Worm (Caenorhabditis elegans): Measurements from ENCODE around the gene ptp-8.

ptp-8 gene

DNA sequence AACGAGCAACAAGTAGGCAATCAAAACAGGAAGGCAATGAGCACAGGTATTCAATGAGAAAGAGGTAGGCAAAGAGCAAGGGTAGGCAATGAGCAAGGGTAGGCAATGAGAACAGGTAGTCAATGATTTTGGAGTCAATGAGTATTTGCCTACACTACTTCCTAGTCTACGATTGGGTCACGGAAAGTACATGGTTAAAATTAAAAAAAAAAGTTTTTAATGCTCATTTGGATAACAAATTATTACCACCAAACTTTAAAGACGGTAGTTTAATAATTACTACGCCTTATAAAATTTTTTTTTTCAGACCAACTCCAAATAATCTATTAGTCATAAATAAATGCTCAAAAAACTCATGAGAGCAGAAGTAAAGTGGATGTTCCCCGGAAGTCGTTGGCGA, at the start of gene ptp-8:
Gene ptp-8, plus strand, starts transcription at position 301 of the 400 bp plus-strand sequence.
- TF ChIP-seq lin-13 (GFP tag; optimal IDR thresholded peaks at IDR 0.05): no peak
- no peak for TF ChIP-seq blmp-1 (tag; optimal IDR thresholded peaks at IDR 0.05; ENCODE audit: insufficient read depth)
- no peak for TF ChIP-seq nhr-12 (tag; optimal IDR thresholded peaks at IDR 0.05)
- no peak for TF ChIP-seq nhr-129 (tag; optimal IDR thresholded peaks at IDR 0.05)

- no peak for TF ChIP-seq sma-9 (GFP tag; optimal IDR thresholded peaks at IDR 0.05)
- TF ChIP-seq sma-9 (tag; optimal IDR thresholded peaks at IDR 0.05): no peak
- TF ChIP-seq gmeb-1 (tag; optimal IDR thresholded peaks at IDR 0.05): no peak
- no peak for TF ChIP-seq ceh-16 (tag; optimal IDR thresholded peaks at IDR 0.05)
- TF ChIP-seq unc-62 (GFP tag; optimal IDR thresholded peaks at IDR 0.05): no peak
- no peak for TF ChIP-seq lin-11 (tag; optimal IDR thresholded peaks at IDR 0.05)
- TF ChIP-seq nhr-25 (tag; optimal IDR thresholded peaks at IDR 0.05): no peak
- TF ChIP-seq egl-27 (tag; optimal IDR thresholded peaks at IDR 0.05): no peak
- TF ChIP-seq lin-13 (GFP tag; optimal IDR thresholded peaks at IDR 0.05): no peak
- no peak for TF ChIP-seq ZK546.5 (tag; optimal IDR thresholded peaks at IDR 0.05)
- no peak for TF ChIP-seq R02D3.7 (tag; optimal IDR thresholded peaks at IDR 0.05)
These were observed 49.2 kb upstream of the ptp-8 start, which contains the start of gene ocr-4 for ce11 chrIV:7332695-7333094. ocr-4 (minus strand) TSS chrIV:7332795.

- TF ChIP-seq nhr-21 (tag; optimal IDR thresholded peaks at IDR 0.05): no peak
- TF ChIP-seq nhr-129 (tag; optimal IDR thresholded peaks at IDR 0.05): no peak
- no peak for TF ChIP-seq ceh-16 (tag; optimal IDR thresholded peaks at IDR 0.05)
These were observed 43.8 kb upstream of the ptp-8 start for ce11 chrIV:7338042-7338441.

DNA sequence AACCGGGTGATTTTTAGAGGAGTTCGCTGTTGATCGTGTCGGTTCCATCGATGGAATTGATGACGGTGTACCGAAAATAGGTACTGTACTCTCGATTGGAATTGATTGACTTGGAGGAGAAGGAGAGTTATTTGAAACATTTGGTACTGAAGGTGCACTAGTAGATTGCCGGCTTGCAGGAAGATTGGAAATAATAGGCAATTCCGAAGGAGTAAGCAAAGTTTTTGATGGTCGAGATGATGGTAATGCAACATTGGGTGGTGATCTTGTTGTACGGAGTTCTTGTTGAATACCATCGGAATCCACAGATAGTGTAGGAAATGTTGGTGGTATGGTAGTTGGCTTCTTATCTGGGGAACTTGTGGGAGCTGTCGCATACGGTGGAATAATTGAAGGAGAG, 42.8 kb upstream of the ptp-8 start:
- TF ChIP-seq fos-1 (tag; optimal IDR thresholded peaks at IDR 0.05) (no peak), Y55F3AM.14 (GFP tag; optimal IDR thresholded peaks at IDR 0.05) (no peak), elt-3 (tag; optimal IDR thresholded peaks at IDR 0.05) (no peak)

DNA sequence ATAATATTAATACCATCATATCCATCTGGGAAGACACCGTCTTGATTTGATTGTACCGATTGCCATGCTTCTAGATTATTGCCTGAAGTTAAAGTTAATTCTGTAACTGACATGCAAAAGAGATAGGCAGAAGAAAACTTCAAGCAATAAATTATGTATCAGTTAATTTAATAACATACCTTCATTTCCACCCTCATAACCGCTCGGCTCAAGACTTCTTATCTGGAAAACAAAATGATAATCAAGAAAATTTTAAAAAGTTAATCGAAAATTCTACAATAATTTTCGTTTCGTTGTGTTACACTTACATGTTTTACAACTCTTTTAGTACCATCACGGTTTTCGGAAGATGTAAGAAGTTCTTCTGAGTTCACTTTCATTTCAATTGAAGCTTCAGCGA, 39.7 kb upstream of the ptp-8 start:
- TF ChIP-seq ztf-4 (tag; optimal IDR thresholded peaks at IDR 0.05) (no peak), lsy-2 (tag; optimal IDR thresholded peaks at IDR 0.05) (no peak), sem-4 (tag; optimal IDR thresholded peaks at IDR 0.05) (no peak), ceh-16 (tag; optimal IDR thresholded peaks at IDR 0.05) (no peak), sma-3 (GFP tag; optimal IDR thresholded peaks at IDR 0.05) (no peak), alr-1 (tag; optimal IDR thresholded peaks at IDR 0.05) (no peak), lin-11 (tag; optimal IDR thresholded peaks at IDR 0.05) (no peak), nhr-237 (tag; optimal IDR thresholded peaks at IDR 0.05) (no peak), ztf-1 (GFP tag; conservative IDR thresholded peaks at IDR 0.05) (no peak), skn-1 (tag; optimal IDR thresholded peaks at IDR 0.05) (no peak), F13H6.1 (tag; optimal IDR thresholded peaks at IDR 0.05) (no peak), mab-5 (tag; optimal IDR thresholded peaks at IDR 0.05) (no peak), nhr-129 (tag; optimal IDR thresholded peaks at IDR 0.05) (no peak), mdl-1 (tag; optimal IDR thresholded peaks at IDR 0.05) (no peak), blmp-1 (tag; optimal IDR thresholded peaks at IDR 0.05; ENCODE audit: insufficient read depth) (no peak), unc-62 (GFP tag; optimal IDR thresholded peaks at IDR 0.05) (no peak)

DNA sequence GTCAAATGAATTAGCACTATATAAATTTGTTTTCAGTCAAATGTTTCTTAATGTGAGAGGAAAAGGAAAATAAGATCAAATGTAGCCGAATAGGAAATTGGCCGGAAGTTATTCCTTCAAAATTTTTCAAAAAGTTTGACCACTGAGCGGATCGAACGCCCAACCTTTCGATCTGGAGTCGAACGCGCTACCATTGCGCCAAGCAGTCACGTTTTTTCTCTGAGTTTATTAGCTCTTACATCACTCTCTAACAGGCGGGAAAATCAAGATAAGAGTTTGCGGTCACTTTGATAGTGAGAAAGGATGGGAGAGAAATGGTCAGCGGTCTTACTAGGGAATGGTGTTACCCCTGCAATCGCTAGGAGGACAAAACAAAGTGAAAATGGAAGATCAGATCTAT, 37.8 kb upstream of the ptp-8 start:
- no peak for TF ChIP-seq nhr-12 (tag; optimal IDR thresholded peaks at IDR 0.05)
- TF ChIP-seq nhr-129 (tag; optimal IDR thresholded peaks at IDR 0.05): peak; percentile 29

DNA sequence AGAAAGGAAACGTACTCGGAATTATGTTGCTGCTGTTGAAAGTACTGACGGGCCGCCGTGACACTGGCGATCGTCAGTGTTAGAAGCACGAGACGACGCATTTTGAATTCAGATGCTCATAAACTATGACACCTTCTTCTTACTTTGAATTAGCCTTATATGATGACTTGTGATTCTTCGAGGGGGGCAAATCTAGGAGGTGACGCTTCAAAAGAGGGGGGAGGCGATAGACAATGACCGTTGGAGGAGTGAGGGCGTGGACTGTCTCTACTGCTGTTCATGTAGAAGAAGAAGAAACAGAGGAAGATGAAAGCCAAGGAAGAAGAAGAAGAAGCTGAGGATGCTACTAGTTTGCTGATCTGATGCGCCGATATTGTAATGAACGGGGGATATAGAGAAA, 35.1 kb upstream of the ptp-8 start, which contains the start of gene daf-42:
Gene daf-42, minus strand, starts transcription at position 101 of the 400 bp plus-strand sequence.
- no peak for TF ChIP-seq ztf-1 (GFP tag; conservative IDR thresholded peaks at IDR 0.05)
- TF ChIP-seq gmeb-1 (tag; optimal IDR thresholded peaks at IDR 0.05): no peak
- TF ChIP-seq lin-11 (tag; optimal IDR thresholded peaks at IDR 0.05): no peak
- no peak for TF ChIP-seq nhr-23 (tag; optimal IDR thresholded peaks at IDR 0.05)
- TF ChIP-seq ceh-82 (tag; optimal IDR thresholded peaks at IDR 0.05): no peak
- no peak for TF ChIP-seq mbf-1 (tag; optimal IDR thresholded peaks at IDR 0.05)
- no peak for TF ChIP-seq mab-5 (tag; optimal IDR thresholded peaks at IDR 0.05)
- no peak for TF ChIP-seq blmp-1 (tag; optimal IDR thresholded peaks at IDR 0.05; ENCODE audit: insufficient read depth)
- no peak for TF ChIP-seq R02D3.7 (tag; optimal IDR thresholded peaks at IDR 0.05)
- no peak for TF ChIP-seq lsy-2 (tag; optimal IDR thresholded peaks at IDR 0.05)
- TF ChIP-seq crh-2 (tag; optimal IDR thresholded peaks at IDR 0.05): no peak
- TF ChIP-seq sma-3 (GFP tag; optimal IDR thresholded peaks at IDR 0.05): no peak
- TF ChIP-seq peb-1 (tag; optimal IDR thresholded peaks at IDR 0.05): no peak
- TF ChIP-seq nhr-12 (tag; optimal IDR thresholded peaks at IDR 0.05): no peak
- TF ChIP-seq nhr-10 (tag; optimal IDR thresholded peaks at IDR 0.05): no peak

Data from whole organism, L2 larva.